Worm (Caenorhabditis elegans): Measurements from ENCODE around the gene B0303.14.

The B0303.14 gene

DNA sequence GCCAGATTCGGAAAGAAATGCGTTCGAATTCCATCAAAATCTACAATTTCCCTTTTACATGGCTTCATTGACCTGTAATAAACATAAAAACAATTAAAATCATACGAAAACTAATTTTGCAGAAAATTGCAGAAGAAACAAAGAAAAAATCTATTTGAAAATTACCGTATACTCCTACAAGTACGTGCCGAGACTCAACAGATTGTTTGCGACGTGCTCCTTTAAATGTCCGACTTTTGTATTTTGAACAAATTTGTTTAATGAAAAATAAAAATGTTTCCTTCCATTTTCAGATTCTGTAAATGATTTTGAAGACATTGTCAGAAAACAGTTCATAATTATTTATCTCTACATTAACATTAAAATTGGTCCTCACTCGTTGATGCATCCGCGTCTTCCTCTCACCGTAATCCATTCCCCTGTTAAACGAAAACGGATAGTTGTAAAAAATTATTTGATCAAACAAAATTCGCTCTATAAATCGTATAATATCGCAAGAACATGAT, 41.0 kb downstream of the B0303.14 start, which contains the start of gene pgl-2 (continued):
- TF ChIP-seq F22D6.2 (tag; optimal IDR thresholded peaks at IDR 0.05): no peak
- TF ChIP-seq cebp-1 (GFP tag; IDR thresholded peaks at IDR 0.05): no peak
- TF ChIP-seq cebp-1 (tag; optimal IDR thresholded peaks at IDR 0.05): no peak
- peak; percentile 39 for TF ChIP-seq him-1 (tag; optimal IDR thresholded peaks at IDR 0.05)
- TF ChIP-seq hrde-1 (tag; optimal IDR thresholded peaks at IDR 0.05; ENCODE audit: borderline replicate concordance): no peak
- no peak for TF ChIP-seq attf-6 (GFP tag; IDR thresholded peaks at IDR 0.05)
- no peak for TF ChIP-seq attf-5 (GFP tag; optimal IDR thresholded peaks at IDR 0.05)
- TF ChIP-seq hmg-1.2 (GFP tag; IDR thresholded peaks at IDR 0.05): no peak
- TF ChIP-seq rec-8 (tag; optimal IDR thresholded peaks at IDR 0.05): no peak
- TF ChIP-seq F37B4.10 (GFP tag; IDR thresholded peaks at IDR 0.05): no peak
- TF ChIP-seq bed-2 (GFP tag; IDR thresholded peaks at IDR 0.05): no peak
- TF ChIP-seq efl-1 (GFP tag; optimal IDR thresholded peaks at IDR 0.05): peak; percentile 21
- TF ChIP-seq egrh-3 (GFP tag; IDR thresholded peaks at IDR 0.05): no peak
- peak; percentile 76 for TF ChIP-seq F33H1.4 (GFP tag; IDR thresholded peaks at IDR 0.05)
- no peak for TF ChIP-seq Y53F4B.3 (GFP tag; IDR thresholded peaks at IDR 0.05)
- TF ChIP-seq atf-7 (tag; optimal IDR thresholded peaks at IDR 0.05): no peak
- TF ChIP-seq ceh-91 (GFP tag; IDR thresholded peaks at IDR 0.05): no peak
- TF ChIP-seq B0035.1 (tag; optimal IDR thresholded peaks at IDR 0.05): no peak
- no peak for TF ChIP-seq B0019.2 (GFP tag; conservative IDR thresholded peaks at IDR 0.05)
- no peak for TF ChIP-seq egl-18 (GFP tag; IDR thresholded peaks at IDR 0.05)
- TF ChIP-seq somi-1 (GFP tag; optimal IDR thresholded peaks at IDR 0.05): no peak
- no peak for TF ChIP-seq rpc-1 (optimal IDR thresholded peaks at IDR 0.05)
- no peak for TF ChIP-seq rpc-1 (tag; optimal IDR thresholded peaks at IDR 0.05)
- TF ChIP-seq T07F8.4 (tag; optimal IDR thresholded peaks at IDR 0.05): no peak
- TF ChIP-seq aptf-3 (GFP tag; IDR thresholded peaks at IDR 0.05): no peak
- TF ChIP-seq xnd-1 (tag; optimal IDR thresholded peaks at IDR 0.05): peak; percentile 64
- TF ChIP-seq ztf-6 (GFP tag; IDR thresholded peaks at IDR 0.05): no peak
- TF ChIP-seq lin-35 (GFP tag; optimal IDR thresholded peaks at IDR 0.05): no peak
- TF ChIP-seq F49E8.2 (tag; optimal IDR thresholded peaks at IDR 0.05; ENCODE audit: insufficient read depth): peak; percentile 14
- TF ChIP-seq ekl-4 (GFP tag; IDR thresholded peaks at IDR 0.05): 0 out of 2 replicates have a peak, but pooled peaks have one; percentile 36
- TF ChIP-seq snpc-4 (GFP tag; optimal IDR thresholded peaks at IDR 0.05): no peak
- peak in 1 of 4 experiments; percentile 9 for TF ChIP-seq snpc-4 (tag; optimal IDR thresholded peaks at IDR 0.05)
- TF ChIP-seq ztf-18 (tag; optimal IDR thresholded peaks at IDR 0.05): no peak
- no peak for TF ChIP-seq zfh-2 (GFP tag; conservative IDR thresholded peaks at IDR 0.05)
- no peak for TF ChIP-seq F39B2.1 (GFP tag; IDR thresholded peaks at IDR 0.05)
- TF ChIP-seq hlh-12 (tag; optimal IDR thresholded peaks at IDR 0.05): no peak
- no peak for TF ChIP-seq snpc-1.1 (tag; optimal IDR thresholded peaks at IDR 0.05; ENCODE audit: insufficient read depth)

DNA sequence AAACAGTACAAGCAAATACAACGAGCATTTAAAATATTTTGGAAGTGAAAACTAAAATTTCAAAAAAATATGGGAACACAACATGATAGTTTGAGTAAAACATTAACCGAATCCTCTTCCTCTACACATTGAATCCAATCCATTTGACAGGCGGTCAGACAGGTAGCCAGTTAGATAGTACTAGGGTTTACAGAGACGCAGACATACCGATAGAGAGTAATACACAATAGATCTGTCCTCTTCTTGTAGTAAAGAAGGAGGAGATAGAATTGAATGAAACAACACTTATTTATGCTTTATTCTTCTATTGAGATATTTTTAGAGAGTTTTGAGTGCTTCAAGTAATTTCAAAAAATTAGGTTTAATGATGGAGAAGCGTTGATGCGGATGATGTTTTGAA, 47.3 kb downstream of the B0303.14 start:
- peak; percentile 84; the same call in 1 of the 2 replicates for TF ChIP-seq hmg-1.2 (GFP tag; IDR thresholded peaks at IDR 0.05)
- TF ChIP-seq nhr-80 (tag; optimal IDR thresholded peaks at IDR 0.05): no peak

DNA sequence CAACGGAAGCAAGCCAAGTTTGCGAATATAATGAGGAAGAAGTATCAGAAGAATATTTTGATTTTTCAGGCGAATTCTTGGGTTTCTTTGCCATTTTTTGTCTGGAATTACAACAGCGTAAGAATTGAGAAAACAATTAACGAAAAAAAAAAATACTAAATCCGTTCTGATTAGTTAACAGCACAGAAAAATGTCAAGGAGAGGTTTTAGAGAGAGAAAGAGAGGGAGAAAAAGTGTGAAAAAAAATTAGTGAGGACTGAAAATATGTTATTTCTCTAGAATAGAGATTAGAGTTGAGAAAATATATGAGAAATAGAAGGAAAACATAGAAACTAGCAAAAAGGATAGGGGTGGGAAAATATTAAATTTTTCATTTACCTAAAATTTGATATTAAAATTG, 48.6 kb downstream of the B0303.14 start, which contains the start of gene dpy-19:
dpy-19 (minus strand) TSS at position 101 of the 400 bp plus-strand sequence.
- TF ChIP-seq xnd-1 (tag; optimal IDR thresholded peaks at IDR 0.05) (no peak), die-1 (tag; optimal IDR thresholded peaks at IDR 0.05) (no peak), mel-28 (tag; optimal IDR thresholded peaks at IDR 0.05; ENCODE audit: borderline replicate concordance) (no peak), F37B4.10 (GFP tag; IDR thresholded peaks at IDR 0.05) (no peak), cebp-2 (GFP tag; IDR thresholded peaks at IDR 0.05) (no peak), F39B2.1 (GFP tag; IDR thresholded peaks at IDR 0.05) (no peak), aptf-2 (GFP tag; conservative IDR thresholded peaks at IDR 0.05) (no peak), ztf-6 (GFP tag; IDR thresholded peaks at IDR 0.05) (no peak), hlh-26 (GFP tag; conservative IDR thresholded peaks at IDR 0.05) (no peak), lir-1 (GFP tag; conservative IDR thresholded peaks at IDR 0.05) (no peak), mxl-1 (tag; optimal IDR thresholded peaks at IDR 0.05) (no peak)
